Fruit fly (Drosophila melanogaster) ovary, adult (tissue): Measurements from ENCODE around the gene Tnpo-SR.

Experiments used
- CG17801 ChIP-seq: fragments of 200-800 bp; optimal IDR thresholded peaks from 2 replicates; lab custom pipeline; 2019; ENCODE audit warnings: missing biosample characterization, mild to moderate bottlenecking, missing genetic modification characterization, moderate library complexity; ENCODE audit not compliant: partially characterized antibody

Tnpo-SR gene

dm6 chr2L:2757930-2758556, 1.7 kb upstream of the Tnpo-SR start:
- no peak for TF ChIP-seq CG17801 (GFP tag; lab: Kevin White, UChicago)

dm6 chr2L:2760288-2760687, 564 bp downstream of the Tnpo-SR start:
- TF ChIP-seq CG17801 (GFP tag; lab: Kevin White, UChicago): no peak

- TF ChIP-seq CG17801 (GFP tag; lab: Kevin White, UChicago): peak; percentile 93
Measured at dm6 chr2L:2765659-2766373, 6.1 kb downstream of the Tnpo-SR start, which contains the start of the genes Snx21 and aph-1. Gene Snx21 (minus strand): TSS chr2L:2765665. Gene aph-1 (plus strand): TSS chr2L:2766233.

dm6 chr2L:2767627-2768026, 7.9 kb downstream of the Tnpo-SR start, which contains the start of the genes Taf10b and Taf10:
Gene Taf10b (minus strand): TSS chr2L:2767845.
Gene Taf10 (plus strand): TSS chr2L:2767890.
- TF ChIP-seq CG17801 (GFP tag; lab: Kevin White, UChicago): peak; percentile 28

dm6 chr2L:2769476-2770185, 9.9 kb downstream of the Tnpo-SR start, which contains the start of the genes colt and HINT1:
Gene colt (minus strand): TSS chr2L:2770069.
Gene HINT1 (plus strand): TSS chr2L:2770135.
- peak; percentile 55 for TF ChIP-seq CG17801 (GFP tag; lab: Kevin White, UChicago)

- no peak for TF ChIP-seq CG17801 (GFP tag; lab: Kevin White, UChicago)
Measured at dm6 chr2L:2771676-2772075, 12.0 kb downstream of the Tnpo-SR start, which contains the start of gene CG15399. Gene CG15399 (minus strand): TSS chr2L:2771776.

dm6 chr2L:2782790-2783189, 23.1 kb downstream of the Tnpo-SR start:
- TF ChIP-seq CG17801 (GFP tag; lab: Kevin White, UChicago): no peak

- TF ChIP-seq CG17801 (GFP tag; lab: Kevin White, UChicago): no peak
Measured at dm6 chr2L:2797186-2797585, 37.5 kb downstream of the Tnpo-SR start.

- no peak for TF ChIP-seq CG17801 (GFP tag; lab: Kevin White, UChicago)
Measured at dm6 chr2L:2799909-2800478, 40.3 kb downstream of the Tnpo-SR start, which contains the start of gene Syt1. Gene Syt1 (minus strand): TSS chr2L:2799979.

dm6 chr2L:2800956-2801776, 41.4 kb downstream of the Tnpo-SR start:
- TF ChIP-seq CG17801 (GFP tag; lab: Kevin White, UChicago): no peak

dm6 chr2L:2802527-2802926, 42.8 kb downstream of the Tnpo-SR start:
- TF ChIP-seq CG17801 (GFP tag; lab: Kevin White, UChicago): no peak

dm6 chr2L:2804634-2805311, 45.0 kb downstream of the Tnpo-SR start, which contains the start of gene daw:
Gene daw (plus strand): TSS chr2L:2805261.
- no peak for TF ChIP-seq CG17801 (GFP tag; lab: Kevin White, UChicago)

- no peak for TF ChIP-seq CG17801 (GFP tag; lab: Kevin White, UChicago)
Measured at dm6 chr2L:2806190-2806763, 46.6 kb downstream of the Tnpo-SR start.
